Worm (Caenorhabditis elegans): Measurements from ENCODE around the gene cdc-42.

DNA sequence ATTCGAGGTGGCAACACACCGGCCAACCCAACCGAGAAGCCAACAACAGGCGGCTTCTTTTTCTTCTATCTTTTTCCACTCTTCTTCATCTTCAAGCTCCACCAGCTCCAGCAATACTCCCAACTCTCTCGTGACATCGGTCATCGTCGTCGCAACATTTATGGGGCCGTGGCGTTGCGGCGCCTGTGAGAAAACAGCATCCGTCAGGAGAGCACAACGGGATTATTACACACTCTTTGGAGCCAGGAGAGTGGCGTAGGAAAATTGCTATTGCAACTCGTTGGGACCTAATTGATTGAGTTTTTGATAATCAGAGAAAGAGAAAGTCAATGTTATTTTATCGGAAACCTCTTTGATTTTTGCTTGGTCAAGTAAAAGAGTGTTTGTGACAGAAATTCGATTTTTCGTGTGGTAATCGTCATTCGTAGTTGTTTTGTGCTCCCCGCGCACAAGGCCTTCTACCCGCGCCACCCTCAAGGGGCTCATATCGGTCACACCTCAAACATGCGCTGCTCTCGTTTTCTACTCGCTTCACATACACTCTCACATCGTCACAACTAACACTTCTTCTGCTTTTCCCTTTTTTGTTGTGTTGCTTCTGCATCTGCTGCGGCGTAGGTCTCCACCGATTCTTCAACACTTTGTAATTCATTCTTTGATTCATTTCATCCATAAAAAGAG, 24.0 kb downstream of the cdc-42 start:
- TF ChIP-seq him-1 (tag; optimal IDR thresholded peaks at IDR 0.05): no peak
- TF ChIP-seq W03F9.2 (tag; optimal IDR thresholded peaks at IDR 0.05): no peak
- TF ChIP-seq dao-5 (tag; optimal IDR thresholded peaks at IDR 0.05): no peak

All from whole organism, L4/young adult.